Fruit fly (Drosophila melanogaster) whole organism, prepupa: ENCODE measurements around the gene Sec23.

Experiments
- Blimp-1 ChIP-seq: fragments of 200-800 bp; sonication (Bioruptor generic); optimal IDR thresholded peaks from 3 replicates; lab custom pipeline; 2017; ENCODE audit warnings: missing biosample characterization, missing genetic modification characterization, mild to moderate bottlenecking, moderate library complexity, missing genetic modification reagents
- CG10631 ChIP-seq: fragments of 200-800 bp; sonication (Bioruptor generic); optimal IDR thresholded peaks from 2 replicates; lab custom pipeline; 2016; ENCODE audit warnings: missing biosample characterization, missing genetic modification characterization
- CG11294 ChIP-seq: fragments of 200-800 bp; sonication (Bioruptor generic); IDR thresholded peaks from 2 replicates; pipeline ENCODE4 v1.3.6; 2022; ENCODE audit warnings: missing biosample characterization, missing genetic modification characterization
- CG11762 ChIP-seq: fragments of 200-800 bp; sonication (Bioruptor generic); optimal IDR thresholded peaks from 3 replicates; lab custom pipeline; 2016; ENCODE audit warnings: missing biosample characterization, missing genetic modification characterization; ENCODE audit not compliant: insufficient read depth
- CG11902 ChIP-seq: fragments of 200-800 bp; sonication (Bioruptor generic); optimal IDR thresholded peaks from 3 replicates; lab custom pipeline; 2016; ENCODE audit warnings: missing biosample characterization, missing genetic modification characterization
- CG15336 ChIP-seq: fragments of 200-800 bp; sonication (Bioruptor generic); IDR thresholded peaks from 2 replicates; pipeline ENCODE4 v1.3.6; 2022; ENCODE audit warnings: missing biosample characterization, missing genetic modification characterization
- CG1621 ChIP-seq: fragments of 200-800 bp; sonication (Bioruptor generic); optimal IDR thresholded peaks from 3 replicates; lab custom pipeline; 2018; ENCODE audit warnings: missing biosample characterization, mild to moderate bottlenecking, missing genetic modification characterization
- CG16779 ChIP-seq: fragments of 200-800 bp; sonication (Bioruptor generic); optimal IDR thresholded peaks from 3 replicates; lab custom pipeline; 2017; ENCODE audit warnings: missing biosample characterization, mild to moderate bottlenecking, missing genetic modification characterization
- CG3032 ChIP-seq: fragments of 200-800 bp; optimal IDR thresholded peaks from 2 replicates; lab custom pipeline; 2019; ENCODE audit warnings: missing biosample characterization, mild to moderate bottlenecking, missing genetic modification characterization, moderate library complexity
- CG31627 ChIP-seq: fragments of 200-800 bp; sonication (Bioruptor generic); optimal IDR thresholded peaks from 3 replicates; lab custom pipeline; 2016; ENCODE audit warnings: missing biosample characterization, missing genetic modification characterization
- CG34406 ChIP-seq: fragments of 200-800 bp; sonication (Bioruptor generic); optimal IDR thresholded peaks from 3 replicates; lab custom pipeline; 2016; ENCODE audit warnings: missing biosample characterization, missing genetic modification characterization
- CG3919 ChIP-seq: fragments of 200-800 bp; sonication (Bioruptor generic); optimal IDR thresholded peaks from 3 replicates; lab custom pipeline; 2016; ENCODE audit warnings: missing biosample characterization, missing genetic modification characterization
- CG4318 ChIP-seq: fragments of 200-800 bp; sonication (Bioruptor generic); optimal IDR thresholded peaks from 3 replicates; lab custom pipeline; 2017; ENCODE audit warnings: missing biosample characterization, mild to moderate bottlenecking, missing genetic modification characterization
- CG6163 ChIP-seq: fragments of 200-800 bp; sonication (Bioruptor generic); IDR thresholded peaks from 3 replicates; pipeline ENCODE4 v1.3.6; 2022; ENCODE audit warnings: missing biosample characterization, missing genetic modification characterization
- CG6276 ChIP-seq: fragments of 200-800 bp; sonication (Bioruptor generic); optimal IDR thresholded peaks from 2 replicates; lab custom pipeline; 2017; ENCODE audit warnings: missing biosample characterization, mild to moderate bottlenecking, missing genetic modification characterization
- CG6792 ChIP-seq: fragments of 200-800 bp; sonication (Bioruptor generic); optimal IDR thresholded peaks from 3 replicates; lab custom pipeline; 2016; ENCODE audit warnings: missing biosample characterization, missing genetic modification characterization
- CG6854 ChIP-seq: fragments of 200-800 bp; sonication (Bioruptor generic); optimal IDR thresholded peaks from 2 replicates; lab custom pipeline; 2017; ENCODE audit warnings: missing biosample characterization, mild to moderate bottlenecking, missing genetic modification characterization
- CG7368 ChIP-seq: fragments of 200-800 bp; sonication (Bioruptor generic); optimal IDR thresholded peaks from 3 replicates; lab custom pipeline; 2016; ENCODE audit warnings: missing biosample characterization, missing genetic modification characterization
- CG8319 ChIP-seq: fragments of 200-800 bp; sonication (Bioruptor generic); optimal IDR thresholded peaks from 3 replicates; lab custom pipeline; 2016; ENCODE audit warnings: missing biosample characterization, missing genetic modification characterization
- CG9139 ChIP-seq: fragments of 200-800 bp; sonication (Bioruptor generic); optimal IDR thresholded peaks from 3 replicates; lab custom pipeline; 2017; ENCODE audit warnings: missing biosample characterization, mild to moderate bottlenecking, missing genetic modification characterization
- Eip75B ChIP-seq: fragments of 200-800 bp; sonication (Bioruptor generic); optimal IDR thresholded peaks from 3 replicates; lab custom pipeline; 2016; ENCODE audit warnings: missing biosample characterization, missing genetic modification characterization
- Eip93F ChIP-seq: fragments of 200-800 bp; sonication (Bioruptor generic); optimal IDR thresholded peaks from 2 replicates; lab custom pipeline; 2016; ENCODE audit warnings: missing biosample characterization, mild to moderate bottlenecking, missing genetic modification characterization
- Ets21C ChIP-seq: fragments of 200-800 bp; sonication (Bioruptor generic); optimal IDR thresholded peaks from 3 replicates; lab custom pipeline; 2016; ENCODE audit warnings: missing biosample characterization, missing genetic modification characterization
- Ets96B ChIP-seq: fragments of 200-800 bp; optimal IDR thresholded peaks from 2 replicates; lab custom pipeline; 2019; ENCODE audit warnings: missing biosample characterization, mild to moderate bottlenecking, missing genetic modification characterization, moderate library complexity
- Gug ChIP-seq: fragments of 200-800 bp; sonication (Bioruptor generic); IDR thresholded peaks from 2 replicates; pipeline ENCODE4 v1.3.6; 2022; ENCODE audit warnings: missing biosample characterization, missing genetic modification characterization
- Hr38 ChIP-seq: sonication (Bioruptor generic); optimal IDR thresholded peaks from 2 replicates; lab custom pipeline; 2016; ENCODE audit warnings: missing biosample characterization, missing genetic modification characterization
- Hr39 ChIP-seq: fragments of 200-800 bp; sonication (Bioruptor generic); optimal IDR thresholded peaks from 2 replicates; lab custom pipeline; 2016; ENCODE audit warnings: missing biosample characterization, missing genetic modification characterization
- Hr4 ChIP-seq: fragments of 200-800 bp; sonication (Bioruptor generic); optimal IDR thresholded peaks from 3 replicates; lab custom pipeline; 2016; ENCODE audit warnings: missing biosample characterization, missing genetic modification characterization
- Lpt ChIP-seq: fragments of 200-800 bp; sonication (Bioruptor generic); optimal IDR thresholded peaks from 3 replicates; lab custom pipeline; 2016; ENCODE audit warnings: missing biosample characterization, missing genetic modification characterization
- OdsH ChIP-seq: fragments of 200-800 bp; sonication (Bioruptor generic); optimal IDR thresholded peaks from 3 replicates; lab custom pipeline; 2016; ENCODE audit warnings: missing biosample characterization, missing genetic modification characterization
- Smox ChIP-seq: fragments of 200-800 bp; sonication (Bioruptor generic); optimal IDR thresholded peaks from 3 replicates; lab custom pipeline; 2016; ENCODE audit warnings: missing biosample characterization, missing genetic modification characterization
- Sox102F ChIP-seq: fragments of 200-800 bp; sonication (Bioruptor generic); optimal IDR thresholded peaks from 2 replicates; lab custom pipeline; 2016; ENCODE audit warnings: missing biosample characterization, mild to moderate bottlenecking, missing genetic modification characterization
- Sox14 ChIP-seq: fragments of 200-800 bp; sonication (Bioruptor generic); optimal IDR thresholded peaks from 3 replicates; lab custom pipeline; 2016; ENCODE audit warnings: missing biosample characterization, missing genetic modification characterization
- Sox15 ChIP-seq: fragments of 200-800 bp; sonication (Bioruptor generic); optimal IDR thresholded peaks from 3 replicates; lab custom pipeline; 2016; ENCODE audit warnings: missing biosample characterization, missing genetic modification characterization
- achi ChIP-seq: fragments of 200-800 bp; sonication (Bioruptor generic); optimal IDR thresholded peaks from 3 replicates; lab custom pipeline; 2016; ENCODE audit warnings: missing biosample characterization, missing genetic modification characterization
- acj6 ChIP-seq: fragments of 200-800 bp; sonication (Bioruptor generic); optimal IDR thresholded peaks from 3 replicates; lab custom pipeline; 2016; ENCODE audit warnings: missing biosample characterization, missing genetic modification characterization
- cyc ChIP-seq: fragments of 200-800 bp; sonication (Bioruptor generic); optimal IDR thresholded peaks from 3 replicates; lab custom pipeline; 2016; ENCODE audit warnings: missing biosample characterization, missing genetic modification characterization
- dac ChIP-seq: fragments of 200-800 bp; sonication (Bioruptor generic); optimal IDR thresholded peaks from 2 replicates; lab custom pipeline; 2017; ENCODE audit warnings: missing biosample characterization, mild to moderate bottlenecking, missing genetic modification characterization
- dsx ChIP-seq: fragments of 200-800 bp; optimal IDR thresholded peaks from 3 replicates; lab custom pipeline; 2019; ENCODE audit warnings: missing biosample characterization, mild to moderate bottlenecking, missing genetic modification characterization, moderate library complexity; ENCODE audit not compliant: poor library complexity, severe bottlenecking
- eg ChIP-seq: fragments of 200-800 bp; sonication (Bioruptor generic); IDR thresholded peaks from 3 replicates; pipeline ENCODE4 v1.3.6; 2022; ENCODE audit warnings: missing biosample characterization, missing genetic modification characterization
- esn ChIP-seq: fragments of 200-800 bp; sonication (Bioruptor generic); optimal IDR thresholded peaks from 2 replicates; lab custom pipeline; 2016; ENCODE audit warnings: missing biosample characterization, mild to moderate bottlenecking, missing genetic modification characterization, moderate library complexity
- fd59A ChIP-seq: fragments of 200-800 bp; sonication (Bioruptor generic); optimal IDR thresholded peaks from 2 replicates; lab custom pipeline; 2017; ENCODE audit warnings: missing biosample characterization, mild to moderate bottlenecking, missing genetic modification characterization, missing genetic modification reagents
- fd85E ChIP-seq: fragments of 200-800 bp; sonication (Bioruptor generic); optimal IDR thresholded peaks from 3 replicates; lab custom pipeline; 2016; ENCODE audit warnings: missing biosample characterization, missing genetic modification characterization
- fkh ChIP-seq: fragments of 200-800 bp; sonication (Bioruptor generic); optimal IDR thresholded peaks from 3 replicates; lab custom pipeline; 2017; ENCODE audit warnings: missing biosample characterization, mild to moderate bottlenecking, missing genetic modification characterization, moderate library complexity
- net ChIP-seq: fragments of 200-800 bp; sonication (Bioruptor generic); optimal IDR thresholded peaks from 3 replicates; lab custom pipeline; 2016; ENCODE audit warnings: missing biosample characterization, missing genetic modification characterization
- pdm3 ChIP-seq: fragments of 200-800 bp; sonication (Bioruptor generic); optimal IDR thresholded peaks from 3 replicates; lab custom pipeline; 2016; ENCODE audit warnings: missing biosample characterization, missing genetic modification characterization
- salr ChIP-seq, 2 experiments: fragments of 200-800 bp; sonication (Bioruptor generic); optimal IDR thresholded peaks; 3 replicates each; lab custom pipeline; 2016 to 2018; ENCODE audit warnings: missing biosample characterization in 2 of 2, missing genetic modification characterization in 2 of 2, mild to moderate bottlenecking in 1 of 2
- spab ChIP-seq: fragments of 200-800 bp; sonication (Bioruptor generic); optimal IDR thresholded peaks from 2 replicates; lab custom pipeline; 2017; ENCODE audit warnings: missing biosample characterization, mild to moderate bottlenecking, missing genetic modification characterization, missing genetic modification reagents
- svp ChIP-seq: fragments of 200-800 bp; sonication (Bioruptor generic); peaks from one replicate; lab custom pipeline; 2016; ENCODE audit warnings: missing biosample characterization, missing genetic modification characterization
- topi ChIP-seq: fragments of 200-800 bp; sonication (Bioruptor generic); optimal IDR thresholded peaks from 3 replicates; lab custom pipeline; 2016; ENCODE audit warnings: missing biosample characterization, missing genetic modification characterization
- vri ChIP-seq: fragments of 200-800 bp; sonication (Bioruptor generic); optimal IDR thresholded peaks from 3 replicates; lab custom pipeline; 2016; ENCODE audit warnings: missing biosample characterization, mild to moderate bottlenecking, missing genetic modification characterization

The Sec23 gene

dm6 chr3R:5686049-5686757 lies 37.3 kb downstream of the Sec23 start:
- TF ChIP-seq CG3919 (GFP tag; lab: Kevin White, UChicago) (peak; percentile 36), Hr38 (GFP tag; lab: Kevin White, UChicago) (no peak), acj6 (GFP tag; lab: Kevin White, UChicago) (peak; percentile 8), Lpt (no peak), pdm3 (GFP tag; lab: Kevin White, UChicago) (peak; percentile 51), Smox (GFP tag; lab: Kevin White, UChicago) (peak; percentile 52), CG15336 (GFP tag; lab: Robert Waterston, UW) (peak; percentile 31; the same call in 1 of the 2 replicates), Gug (GFP tag; lab: Robert Waterston, UW) (peak; percentile 31; the same call in 1 of the 2 replicates), vri (GFP tag; lab: Kevin White, UChicago) (peak; percentile 12), CG10631 (peak; percentile 39), svp (peak; percentile 79), fd59A (GFP tag; lab: Kevin White, UChicago) (peak; percentile 16), Eip93F (GFP tag; lab: Kevin White, UChicago) (no peak), net (GFP tag; lab: Kevin White, UChicago) (no peak), CG6276 (peak; percentile 25), CG16779 (tag; lab: Kevin White, UChicago) (no peak), topi (GFP tag; lab: Kevin White, UChicago) (peak; percentile 52), Sox14 (GFP tag; lab: Kevin White, UChicago) (peak; percentile 54), Ets21C (GFP tag; lab: Kevin White, UChicago) (peak; percentile 9), CG9139 (GFP tag; lab: Kevin White, UChicago) (peak; percentile 23), spab (peak; percentile 16), Blimp-1 (GFP tag; lab: Kevin White, UChicago) (no peak), CG1621 (tag; lab: Kevin White, UChicago) (no peak), fkh (GFP tag; lab: Kevin White, UChicago) (no peak), OdsH (GFP tag; lab: Kevin White, UChicago) (peak; percentile 30), salr (GFP tag; optimal IDR thresholded peaks at IDR 0.05; lab: Kevin White, UChicago) (no peak), CG34406 (GFP tag; lab: Kevin White, UChicago) (peak; percentile 25), Eip75B (GFP tag; lab: Kevin White, UChicago) (peak; percentile 43), CG11902 (GFP tag; lab: Kevin White, UChicago) (no peak), Hr4 (peak; percentile 57), achi (GFP tag; lab: Kevin White, UChicago) (peak; percentile 18), Ets96B (tag; lab: Kevin White, UChicago) (peak; percentile 52), dac (GFP tag; lab: Kevin White, UChicago) (no peak), Sox15 (GFP tag; lab: Kevin White, UChicago) (no peak), CG11294 (GFP tag; lab: Robert Waterston, UW) (no peak), CG6163 (GFP tag; lab: Robert Waterston, UW) (no peak; the same call in 2 of the 3 replicates), CG3032 (tag; lab: Kevin White, UChicago) (peak; percentile 40), dsx (GFP tag; lab: Kevin White, UChicago) (peak; percentile 42), CG4318 (GFP tag; lab: Kevin White, UChicago) (peak; percentile 19), fd85E (GFP tag; lab: Kevin White, UChicago) (no peak), CG6792 (peak; percentile 44), CG8319 (GFP tag; lab: Kevin White, UChicago) (no peak), CG11762 (GFP tag; lab: Kevin White, UChicago) (no peak), eg (GFP tag; lab: Robert Waterston, UW) (0 out of 3 replicates have a peak, but pooled peaks have one; percentile 47), CG31627 (GFP tag; lab: Kevin White, UChicago) (peak; percentile 53), CG7368 (GFP tag; lab: Kevin White, UChicago) (no peak), cyc (GFP tag; lab: Kevin White, UChicago) (peak; percentile 50), esn (peak; percentile 61), Sox102F (GFP tag; lab: Kevin White, UChicago) (peak; percentile 42), CG6854 (no peak), Hr39 (GFP tag; lab: Kevin White, UChicago) (peak; percentile 50)
